Worm (Caenorhabditis elegans) whole organism, late embryonic: ENCODE data around the gene alh-8.
A peak's percentile ranks its signal among the peaks of the same experiment; 100 is the strongest.

Source experiments
- C08G9.2 ChIP-seq: sonication (generic microtip); optimal IDR thresholded peaks from 2 replicates; lab custom pipeline; 2016; ENCODE audit warnings: mild to moderate bottlenecking, missing genetic modification characterization, moderate library complexity, missing compliant biosample characterization
- F13H6.1 ChIP-seq: sonication (generic microtip); optimal IDR thresholded peaks from 2 replicates; lab custom pipeline; 2016; ENCODE audit warnings: missing genetic modification characterization, missing compliant biosample characterization
- K02D7.2 ChIP-seq: sonication (generic microtip); optimal IDR thresholded peaks from 2 replicates; lab custom pipeline; 2017; ENCODE audit warnings: mild to moderate bottlenecking, missing genetic modification characterization, missing compliant biosample characterization
- K09A11.1 ChIP-seq: sonication (generic microtip); optimal IDR thresholded peaks from 2 replicates; lab custom pipeline; 2017; ENCODE audit warnings: antibody characterized with exemption, mild to moderate bottlenecking, missing genetic modification characterization, missing compliant biosample characterization; ENCODE audit not compliant: insufficient read depth
- ahr-1 ChIP-seq: sonication (generic microtip); optimal IDR thresholded peaks from 2 replicates; lab custom pipeline; 2016; ENCODE audit warnings: missing genetic modification characterization, missing compliant biosample characterization
- ceh-18 ChIP-seq: sonication (generic microtip); optimal IDR thresholded peaks from 2 replicates; lab custom pipeline; 2016; ENCODE audit warnings: missing genetic modification characterization, missing compliant biosample characterization
- ceh-19 ChIP-seq: fragments of 200-800 bp; sonication (Bioruptor generic); optimal IDR thresholded peaks from 2 replicates; lab custom pipeline; 2018; ENCODE audit warnings: mild to moderate bottlenecking, missing genetic modification characterization, missing compliant biosample characterization
- ceh-31 ChIP-seq: sonication (generic microtip); optimal IDR thresholded peaks from 2 replicates; lab custom pipeline; 2016; ENCODE audit warnings: missing genetic modification characterization, missing compliant biosample characterization
- ceh-34 ChIP-seq: sonication (generic microtip); optimal IDR thresholded peaks from 2 replicates; lab custom pipeline; 2016; ENCODE audit warnings: mild to moderate bottlenecking, missing genetic modification characterization, missing compliant biosample characterization
- ceh-9 ChIP-seq: sonication (generic microtip); optimal IDR thresholded peaks from 2 replicates; lab custom pipeline; 2016; ENCODE audit warnings: mild to moderate bottlenecking, missing genetic modification characterization, inconsistent platforms, missing compliant biosample characterization
- dmd-4 ChIP-seq: sonication (generic microtip); optimal IDR thresholded peaks from 2 replicates; lab custom pipeline; 2016; ENCODE audit warnings: borderline replicate concordance, missing genetic modification characterization, missing compliant biosample characterization
- dve-1 ChIP-seq: sonication (generic microtip); optimal IDR thresholded peaks from 2 replicates; lab custom pipeline; 2017; ENCODE audit warnings: antibody characterized with exemption, mild to moderate bottlenecking, missing genetic modification characterization, missing compliant biosample characterization
- elt-2 ChIP-seq: sonication (generic microtip); optimal IDR thresholded peaks from 2 replicates; lab custom pipeline; 2016; ENCODE audit warnings: missing genetic modification reagents, missing genetic modification characterization, missing compliant biosample characterization
- ets-4 ChIP-seq: sonication (generic microtip); optimal IDR thresholded peaks from 2 replicates; lab custom pipeline; 2016; ENCODE audit warnings: missing genetic modification characterization, missing compliant biosample characterization
- fkh-10 ChIP-seq: fragments of 150-350 bp; optimal IDR thresholded peaks from 2 replicates; lab custom pipeline; 2014; ENCODE audit warnings: missing biosample characterization, missing genetic modification reagents, missing genetic modification characterization
- fkh-6 ChIP-seq: sonication (generic microtip); optimal IDR thresholded peaks from 2 replicates; lab custom pipeline; 2016; ENCODE audit warnings: missing genetic modification characterization, missing compliant biosample characterization
- gmeb-2 ChIP-seq: sonication (generic microtip); optimal IDR thresholded peaks from 2 replicates; lab custom pipeline; 2016; ENCODE audit warnings: missing genetic modification characterization, inconsistent platforms, missing compliant biosample characterization
- hlh-13 ChIP-seq: fragments of 200-800 bp; sonication (Bioruptor generic); optimal IDR thresholded peaks from 2 replicates; lab custom pipeline; 2018; ENCODE audit warnings: mild to moderate bottlenecking, missing genetic modification characterization, missing compliant biosample characterization
- hlh-30 ChIP-seq: sonication (generic microtip); optimal IDR thresholded peaks from 2 replicates; lab custom pipeline; 2017; ENCODE audit warnings: antibody characterized with exemption, missing genetic modification characterization, missing compliant biosample characterization; ENCODE audit not compliant: insufficient read depth
- nhr-232 ChIP-seq: sonication (generic microtip); optimal IDR thresholded peaks from 2 replicates; lab custom pipeline; 2016; ENCODE audit warnings: missing genetic modification characterization, missing compliant biosample characterization
- pag-3 ChIP-seq: sonication (generic microtip); optimal IDR thresholded peaks from 2 replicates; lab custom pipeline; 2016; ENCODE audit warnings: missing compliant biosample characterization, missing genetic modification characterization, borderline replicate concordance
- pqm-1 ChIP-seq: sonication (generic microtip); optimal IDR thresholded peaks from 2 replicates; lab custom pipeline; 2016; ENCODE audit warnings: missing genetic modification characterization, missing compliant biosample characterization
- ref-2 ChIP-seq: sonication (generic microtip); optimal IDR thresholded peaks from 2 replicates; lab custom pipeline; 2016; ENCODE audit warnings: missing genetic modification characterization, missing compliant biosample characterization
- rnt-1 ChIP-seq: sonication (generic microtip); optimal IDR thresholded peaks from 2 replicates; lab custom pipeline; 2016; ENCODE audit warnings: missing genetic modification characterization, missing compliant biosample characterization
- syd-9 ChIP-seq: sonication (generic microtip); optimal IDR thresholded peaks from 2 replicates; lab custom pipeline; 2016; ENCODE audit warnings: mild to moderate bottlenecking, missing genetic modification characterization, moderate library complexity, missing compliant biosample characterization
- tbx-2 ChIP-seq: sonication (generic microtip); optimal IDR thresholded peaks from 2 replicates; lab custom pipeline; 2016; ENCODE audit warnings: missing genetic modification characterization, missing compliant biosample characterization
- ttx-3 ChIP-seq: sonication (generic microtip); optimal IDR thresholded peaks from 2 replicates; lab custom pipeline; 2016; ENCODE audit warnings: missing genetic modification reagents, missing genetic modification characterization, missing compliant biosample characterization
- unc-3 ChIP-seq, 2 experiments: fragments of 200-800 bp in 1 of 2; sonication (Bioruptor generic) in 1 of 2; sonication (generic microtip) in 1 of 2; conservative IDR thresholded peaks in 1 of 2; optimal IDR thresholded peaks in 1 of 2; 2 replicates each; pipeline versions ENCODE4 v1.3.6 to Lab custom; 2016 to 2022; ENCODE audit warnings: missing compliant biosample characterization in 2 of 2, missing genetic modification characterization in 2 of 2, missing genetic modification reagents in 1 of 2
- unc-42 ChIP-seq: sonication (generic microtip); optimal IDR thresholded peaks from 2 replicates; lab custom pipeline; 2016; ENCODE audit warnings: missing genotype, missing genetic modification characterization, missing compliant biosample characterization
- unc-55 ChIP-seq: sonication (generic microtip); optimal IDR thresholded peaks from 2 replicates; lab custom pipeline; 2017; ENCODE audit warnings: missing biosample characterization, missing genetic modification reagents, missing genetic modification characterization
- unc-86 ChIP-seq: sonication (generic microtip); optimal IDR thresholded peaks from 2 replicates; lab custom pipeline; 2016; ENCODE audit warnings: missing genetic modification characterization, missing compliant biosample characterization
- ztf-16 ChIP-seq: sonication (generic microtip); optimal IDR thresholded peaks from 2 replicates; lab custom pipeline; 2017; ENCODE audit warnings: missing genetic modification characterization, missing compliant biosample characterization

The alh-8 gene

ce11 chrII:11729757-11730535 lies 1.1 kb downstream of the alh-8 start:
- TF ChIP-seq rnt-1 (no peak), ceh-34 (no peak), unc-3 (GFP tag; conservative IDR thresholded peaks at IDR 0.05; lab: Robert Waterston, UW) (no peak), unc-3 (tag; optimal IDR thresholded peaks at IDR 0.05; lab: Kevin White, UChicago) (no peak), gmeb-2 (tag; lab: Kevin White, UChicago) (no peak), dve-1 (no peak)

ce11 chrII:11731174-11731724 lies 2.4 kb downstream of the alh-8 start:
- TF ChIP-seq rnt-1 (no peak), unc-55 (no peak), elt-2 (tag; lab: Kevin White, UChicago) (peak; percentile 62)

ce11 chrII:11732513-11732912 lies 3.7 kb downstream of the alh-8 start, which contains the start of gene F13D12.8:
TSS of gene F13D12.8 (minus strand) at chrII:11732594.
- TF ChIP-seq ahr-1 (tag; lab: Kevin White, UChicago): no peak
- no peak for TF ChIP-seq ttx-3 (tag; lab: Kevin White, UChicago)
- TF ChIP-seq ceh-9: no peak
- TF ChIP-seq tbx-2: no peak
- TF ChIP-seq ztf-16 (tag; lab: Kevin White, UChicago): no peak
- no peak for TF ChIP-seq unc-42
- TF ChIP-seq nhr-232 (tag; lab: Kevin White, UChicago): no peak
- no peak for TF ChIP-seq ref-2
- no peak for TF ChIP-seq fkh-6
- no peak for TF ChIP-seq ets-4 (tag; lab: Kevin White, UChicago)
- no peak for TF ChIP-seq pqm-1 (tag; lab: Kevin White, UChicago)
- no peak for TF ChIP-seq unc-3 (GFP tag; conservative IDR thresholded peaks at IDR 0.05; lab: Robert Waterston, UW)
- TF ChIP-seq unc-3 (tag; optimal IDR thresholded peaks at IDR 0.05; lab: Kevin White, UChicago): no peak
- no peak for TF ChIP-seq hlh-30 (tag; lab: Kevin White, UChicago)
- no peak for TF ChIP-seq K02D7.2 (tag; lab: Kevin White, UChicago)
- no peak for TF ChIP-seq syd-9 (tag; lab: Kevin White, UChicago)
- no peak for TF ChIP-seq unc-55

ce11 chrII:11733850-11734249 lies 5.0 kb downstream of the alh-8 start:
- TF ChIP-seq C08G9.2 (no peak), K09A11.1 (no peak), elt-2 (tag; lab: Kevin White, UChicago) (no peak), unc-86 (tag; lab: Kevin White, UChicago) (no peak), ahr-1 (tag; lab: Kevin White, UChicago) (no peak), hlh-13 (GFP tag; lab: Kevin White, UChicago) (no peak), ets-4 (tag; lab: Kevin White, UChicago) (no peak), tbx-2 (no peak), rnt-1 (no peak)

ce11 chrII:11737347-11737746 lies 8.5 kb downstream of the alh-8 start:
- TF ChIP-seq syd-9 (tag; lab: Kevin White, UChicago) (no peak), unc-55 (peak; percentile 68), pqm-1 (tag; lab: Kevin White, UChicago) (no peak), ceh-31 (no peak)

- TF ChIP-seq elt-2 (tag; lab: Kevin White, UChicago) (peak; percentile 74), ttx-3 (tag; lab: Kevin White, UChicago) (no peak)
These were observed 10.3 kb downstream of the alh-8 start, which contains the start of gene ctsa-1.2 for ce11 chrII:11739199-11739598. TSS of gene ctsa-1.2 (plus strand) at chrII:11739358.

ce11 chrII:11742320-11742719 lies 13.5 kb downstream of the alh-8 start:
- no peak for TF ChIP-seq fkh-10
- no peak for TF ChIP-seq ceh-31
- no peak for TF ChIP-seq hlh-30 (tag; lab: Kevin White, UChicago)
- no peak for TF ChIP-seq pag-3 (tag; lab: Kevin White, UChicago)
- no peak for TF ChIP-seq F13H6.1 (tag; lab: Kevin White, UChicago)
- no peak for TF ChIP-seq ceh-19 (GFP tag; lab: Kevin White, UChicago)
- no peak for TF ChIP-seq ceh-18 (tag; lab: Kevin White, UChicago)
- no peak for TF ChIP-seq dmd-4 (tag; lab: Kevin White, UChicago)
- TF ChIP-seq K09A11.1: no peak
- TF ChIP-seq hlh-13 (GFP tag; lab: Kevin White, UChicago): no peak
